Worm (Caenorhabditis elegans): ENCODE results near the gene nhr-152.
A peak's percentile ranks its signal among the peaks of the same experiment; 100 is the strongest.

The nhr-152 gene

ce11 chrV:7733240-7733765, 47.2 kb downstream of the nhr-152 start:
- TF ChIP-seq fos-1 (tag; optimal IDR thresholded peaks at IDR 0.05) = no peak
- TF ChIP-seq lin-13 (GFP tag; optimal IDR thresholded peaks at IDR 0.05) = peak; percentile 20
- peak; percentile 4 for TF ChIP-seq ceh-16 (tag; optimal IDR thresholded peaks at IDR 0.05)

DNA sequence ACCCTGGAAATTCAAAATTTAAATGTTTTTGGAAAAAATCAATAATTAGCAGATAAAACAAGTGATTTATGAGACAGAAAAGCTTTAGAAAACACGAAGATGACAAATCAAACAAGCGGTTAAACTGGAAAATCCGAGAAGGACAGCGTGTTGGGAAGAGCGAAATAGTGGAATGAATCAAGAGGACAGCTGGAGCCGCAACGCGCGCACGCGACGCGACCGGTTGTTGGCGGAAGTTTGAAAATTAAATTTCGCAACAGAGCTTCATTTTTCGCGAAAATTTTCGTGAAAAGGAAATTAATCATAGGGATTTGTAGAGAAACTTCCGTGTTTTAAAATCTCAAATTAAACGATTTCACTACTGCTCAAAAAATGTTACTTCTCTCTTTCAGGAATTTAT, 48.8 kb downstream of the nhr-152 start, which contains the start of gene clic-1:
Gene clic-1, minus strand, starts transcription at position 3 of the 400 bp plus-strand sequence.
- TF ChIP-seq alr-1 (tag; optimal IDR thresholded peaks at IDR 0.05) (no peak), unc-55 (GFP tag; optimal IDR thresholded peaks at IDR 0.05) (peak; percentile 80), nhr-23 (tag; optimal IDR thresholded peaks at IDR 0.05) (no peak), unc-62 (GFP tag; optimal IDR thresholded peaks at IDR 0.05) (no peak), elt-1 (tag; optimal IDR thresholded peaks at IDR 0.05) (no peak), nhr-237 (tag; optimal IDR thresholded peaks at IDR 0.05) (no peak), ztf-1 (GFP tag; conservative IDR thresholded peaks at IDR 0.05) (no peak), mbf-1 (tag; optimal IDR thresholded peaks at IDR 0.05) (no peak), sem-4 (tag; optimal IDR thresholded peaks at IDR 0.05) (no peak), lsy-2 (tag; optimal IDR thresholded peaks at IDR 0.05) (peak; percentile 51 to 72), peb-1 (tag; optimal IDR thresholded peaks at IDR 0.05) (no peak), ama-1 (optimal IDR thresholded peaks at IDR 0.05) (peak; percentile 42), R02D3.7 (tag; optimal IDR thresholded peaks at IDR 0.05) (no peak), ztf-4 (tag; optimal IDR thresholded peaks at IDR 0.05) (no peak), ceh-16 (tag; optimal IDR thresholded peaks at IDR 0.05) (no peak), nhr-12 (tag; optimal IDR thresholded peaks at IDR 0.05) (no peak), C34F6.9 (tag; optimal IDR thresholded peaks at IDR 0.05) (peak; percentile 78), gmeb-1 (tag; optimal IDR thresholded peaks at IDR 0.05) (peak; percentile 92), aly-2 (tag; optimal IDR thresholded peaks at IDR 0.05) (no peak), elt-3 (tag; optimal IDR thresholded peaks at IDR 0.05) (no peak), nhr-77 (tag; optimal IDR thresholded peaks at IDR 0.05) (no peak), nhr-21 (tag; optimal IDR thresholded peaks at IDR 0.05) (peak; percentile 46), nhr-25 (tag; optimal IDR thresholded peaks at IDR 0.05) (no peak), blmp-1 (tag; optimal IDR thresholded peaks at IDR 0.05; ENCODE audit: insufficient read depth) (no peak), unc-39 (tag; optimal IDR thresholded peaks at IDR 0.05) (no peak), mdl-1 (tag; optimal IDR thresholded peaks at IDR 0.05) (peak in 1 of 2 experiments; percentile 51), F13H6.1 (tag; optimal IDR thresholded peaks at IDR 0.05) (peak; percentile 53), crh-2 (tag; optimal IDR thresholded peaks at IDR 0.05) (peak; percentile 39), sma-9 (GFP tag; optimal IDR thresholded peaks at IDR 0.05) (peak; percentile 41), sma-9 (tag; optimal IDR thresholded peaks at IDR 0.05) (no peak), lin-39 (tag; optimal IDR thresholded peaks at IDR 0.05) (no peak), fos-1 (tag; optimal IDR thresholded peaks at IDR 0.05) (peak; percentile 42), sma-3 (GFP tag; optimal IDR thresholded peaks at IDR 0.05) (peak; percentile 21), nhr-11 (tag; optimal IDR thresholded peaks at IDR 0.05) (no peak), zag-1 (tag; optimal IDR thresholded peaks at IDR 0.05) (peak; percentile 4), egl-27 (tag; optimal IDR thresholded peaks at IDR 0.05) (peak; percentile 7), dmd-4 (tag; optimal IDR thresholded peaks at IDR 0.05) (no peak), lin-11 (tag; optimal IDR thresholded peaks at IDR 0.05) (peak; percentile 48), snpc-4 (tag; optimal IDR thresholded peaks at IDR 0.05) (peak; percentile 53), ceh-82 (tag; optimal IDR thresholded peaks at IDR 0.05) (no peak), lin-13 (GFP tag; optimal IDR thresholded peaks at IDR 0.05) (peak; percentile 58), nhr-129 (tag; optimal IDR thresholded peaks at IDR 0.05) (peak; percentile 40), nhr-6 (tag; optimal IDR thresholded peaks at IDR 0.05) (no peak), ZK546.5 (tag; optimal IDR thresholded peaks at IDR 0.05) (no peak), ztf-11 (tag; optimal IDR thresholded peaks at IDR 0.05) (no peak), nhr-10 (tag; optimal IDR thresholded peaks at IDR 0.05) (no peak), Y55F3AM.14 (GFP tag; optimal IDR thresholded peaks at IDR 0.05) (no peak), mab-5 (tag; optimal IDR thresholded peaks at IDR 0.05) (no peak), skn-1 (tag; optimal IDR thresholded peaks at IDR 0.05) (no peak)

Measured in whole organism, L2 larva.